Worm (Caenorhabditis elegans): ENCODE results near the gene F07H5.7.

F07H5.7 gene

ce11 chrII:8821140-8821595 lies 27.2 kb upstream of the F07H5.7 start, which contains the start of gene F46C5.1:
Gene F46C5.1 (minus strand): TSS chrII:8821190.
- no peak for TF ChIP-seq pqm-1 (tag; optimal IDR thresholded peaks at IDR 0.05)
- TF ChIP-seq duxl-1 (tag; optimal IDR thresholded peaks at IDR 0.05; ENCODE audit: poor library complexity), result no peak
- peak; percentile 28 for TF ChIP-seq aha-1 (tag)
- no peak for TF ChIP-seq mdl-1 (tag; optimal IDR thresholded peaks at IDR 0.05)
- peak in 1 of 2 experiments; percentile 63 for TF ChIP-seq unc-62 (GFP tag; optimal IDR thresholded peaks at IDR 0.05 in 1 of 2)
- no peak for TF ChIP-seq unc-62 (tag; optimal IDR thresholded peaks at IDR 0.05)
- peak; percentile 13 for TF ChIP-seq hlh-30 (tag; optimal IDR thresholded peaks at IDR 0.05; ENCODE audit: insufficient read depth)
- TF ChIP-seq nhr-28 (tag; optimal IDR thresholded peaks at IDR 0.05), result peak; percentile 75
- TF ChIP-seq T26A8.4 (GFP tag; IDR thresholded peaks at IDR 0.05), result peak; percentile 31; the same call in 1 of the 2 replicates

ce11 chrII:8820126-8820972 lies 26.4 kb upstream of the F07H5.7 start:
- TF ChIP-seq hlh-11 (tag; optimal IDR thresholded peaks at IDR 0.05), result peak; percentile 1
- TF ChIP-seq ZK337.2 (GFP tag; IDR thresholded peaks at IDR 0.05), result 0 out of 2 replicates have a peak, but pooled peaks have one; percentile 31
- TF ChIP-seq lin-29 (GFP tag; IDR thresholded peaks at IDR 0.05), result no peak
- peak; percentile 92 for TF ChIP-seq ama-1 (optimal IDR thresholded peaks at IDR 0.05)
- peak; percentile 2 for TF ChIP-seq lin-38 (GFP tag; IDR thresholded peaks at IDR 0.05)
- TF ChIP-seq nhr-48 (tag; optimal IDR thresholded peaks at IDR 0.05), result peak; percentile 55
- TF ChIP-seq nhr-25 (tag; optimal IDR thresholded peaks at IDR 0.05; ENCODE audit: borderline replicate concordance, insufficient read depth), result peak; percentile 43
- peak; percentile 91 for TF ChIP-seq T26A8.4 (GFP tag; IDR thresholded peaks at IDR 0.05)
- peak; percentile 46 for TF ChIP-seq nhr-102 (tag; optimal IDR thresholded peaks at IDR 0.05)
- TF ChIP-seq dpl-1 (GFP tag; optimal IDR thresholded peaks at IDR 0.05), result no peak
- TF ChIP-seq madf-5 (GFP tag; IDR thresholded peaks at IDR 0.05), result 0 out of 4 replicates have a peak, but pooled peaks of 1 of the 2 experiments have one; percentile 22
- TF ChIP-seq hlh-30 (tag; optimal IDR thresholded peaks at IDR 0.05; ENCODE audit: insufficient read depth), result peak; percentile 5
- peak; percentile 25 for TF ChIP-seq dve-1 (tag; optimal IDR thresholded peaks at IDR 0.05; ENCODE audit: insufficient read depth)
- TF ChIP-seq duxl-1 (tag; optimal IDR thresholded peaks at IDR 0.05; ENCODE audit: poor library complexity), result peak; percentile 19
- peak; percentile 6 for TF ChIP-seq mep-1 (tag; optimal IDR thresholded peaks at IDR 0.05)
- TF ChIP-seq zip-2 (tag; optimal IDR thresholded peaks at IDR 0.05), result no peak
- TF ChIP-seq hif-1 (tag; optimal IDR thresholded peaks at IDR 0.05), result peak in 1 of 2 experiments; percentile 6
- TF ChIP-seq lin-1 (GFP tag; IDR thresholded peaks at IDR 0.05), result no peak
- peak; percentile 31 for TF ChIP-seq nhr-28 (tag; optimal IDR thresholded peaks at IDR 0.05)
- 0 out of 2 replicates have a peak, but pooled peaks have one; percentile 41 for TF ChIP-seq dmd-8 (GFP tag; IDR thresholded peaks at IDR 0.05)
- TF ChIP-seq mes-2 (tag; optimal IDR thresholded peaks at IDR 0.05; ENCODE audit: poor library complexity, severe bottlenecking), result peak; percentile 41
- TF ChIP-seq rbr-2 (tag; optimal IDR thresholded peaks at IDR 0.05), result no peak
- peak; percentile 52 for TF ChIP-seq nhr-6 (tag; optimal IDR thresholded peaks at IDR 0.05)
- TF ChIP-seq zfp-3 (GFP tag; conservative IDR thresholded peaks at IDR 0.05), result peak; percentile 9
- TF ChIP-seq aha-1 (tag), result peak; percentile 98
- TF ChIP-seq lim-7 (GFP tag; IDR thresholded peaks at IDR 0.05), result no peak
- peak in 1 of 2 experiments; percentile 44 for TF ChIP-seq lsy-2 (tag; optimal IDR thresholded peaks at IDR 0.05)
- TF ChIP-seq unc-62 (GFP tag; optimal IDR thresholded peaks at IDR 0.05 in 1 of 2), result peak in 1 of 2 experiments; percentile 93
- TF ChIP-seq unc-62 (tag; optimal IDR thresholded peaks at IDR 0.05), result no peak
- TF ChIP-seq set-16 (GFP tag; IDR thresholded peaks at IDR 0.05), result no peak
- TF ChIP-seq Y48G9A.11 (GFP tag; IDR thresholded peaks at IDR 0.05), result no peak
